Worm (Caenorhabditis elegans): ENCODE results near the gene fbxa-210.

The fbxa-210 gene

ce11 chrV:18086783-18087182 lies 38.4 kb upstream of the fbxa-210 start, which contains the start of gene slr-2:
Gene slr-2, plus strand, starts transcription at chrV:18087123.
- TF ChIP-seq lin-35 (GFP tag; optimal IDR thresholded peaks at IDR 0.05) (peak in 2 of 3 experiments; percentile 33 to 88), efl-1 (GFP tag; optimal IDR thresholded peaks at IDR 0.05) (peak; percentile 84), lin-40 (tag; optimal IDR thresholded peaks at IDR 0.05) (peak; percentile 13), Y56A3A.18 (GFP tag; IDR thresholded peaks at IDR 0.05) (no peak), ztf-18 (tag; optimal IDR thresholded peaks at IDR 0.05) (no peak), C17E4.6 (GFP tag; IDR thresholded peaks at IDR 0.05) (no peak), snpc-4 (GFP tag; optimal IDR thresholded peaks at IDR 0.05) (no peak), snpc-4 (tag; optimal IDR thresholded peaks at IDR 0.05) (no peak), lin-54 (GFP tag; optimal IDR thresholded peaks at IDR 0.05) (peak; percentile 91), F23B12.7 (tag; optimal IDR thresholded peaks at IDR 0.05; ENCODE audit: insufficient read depth) (no peak), ceh-27 (GFP tag; optimal IDR thresholded peaks at IDR 0.05) (no peak), mcd-1 (GFP tag; IDR thresholded peaks at IDR 0.05) (peak; percentile 96), mxl-1 (tag; optimal IDR thresholded peaks at IDR 0.05) (no peak), nhr-27 (tag; optimal IDR thresholded peaks at IDR 0.05) (no peak), lir-1 (GFP tag; conservative IDR thresholded peaks at IDR 0.05) (no peak), dpl-1 (GFP tag; optimal IDR thresholded peaks at IDR 0.05) (peak; percentile 69)

- TF ChIP-seq ceh-100 (GFP tag; IDR thresholded peaks at IDR 0.05) (no peak), lag-1 (GFP tag; IDR thresholded peaks at IDR 0.05) (no peak), mel-28 (tag; optimal IDR thresholded peaks at IDR 0.05; ENCODE audit: borderline replicate concordance) (no peak)
Observed at ce11 chrV:18091216-18091615, 34.0 kb upstream of the fbxa-210 start.

ce11 chrV:18093941-18094340 lies 31.2 kb upstream of the fbxa-210 start:
- TF ChIP-seq ztf-3 (GFP tag; optimal IDR thresholded peaks at IDR 0.05) = no peak
- no peak for TF ChIP-seq pha-4 (tag; optimal IDR thresholded peaks at IDR 0.05)
- TF ChIP-seq K12H6.12 (tag; optimal IDR thresholded peaks at IDR 0.05) = no peak
- TF ChIP-seq attf-5 (GFP tag; optimal IDR thresholded peaks at IDR 0.05) = no peak
- no peak for TF ChIP-seq attf-3 (GFP tag; conservative IDR thresholded peaks at IDR 0.05)
- TF ChIP-seq nfya-2 (GFP tag; IDR thresholded peaks at IDR 0.05) = no peak
- no peak for TF ChIP-seq Y53F4B.3 (GFP tag; IDR thresholded peaks at IDR 0.05)
- no peak for TF ChIP-seq T07F8.4 (tag; optimal IDR thresholded peaks at IDR 0.05)
- no peak for TF ChIP-seq ceh-27 (GFP tag; optimal IDR thresholded peaks at IDR 0.05)
- no peak for TF ChIP-seq mes-4 (tag; optimal IDR thresholded peaks at IDR 0.05)

ce11 chrV:18098387-18098786 lies 26.8 kb upstream of the fbxa-210 start, which contains the start of gene par-4:
Gene par-4, plus strand, starts transcription at chrV:18098687.
- TF ChIP-seq hmg-1.2 (GFP tag; IDR thresholded peaks at IDR 0.05) (no peak), athp-1 (tag; optimal IDR thresholded peaks at IDR 0.05) (no peak), bed-1 (GFP tag; IDR thresholded peaks at IDR 0.05) (no peak), fkh-3 (tag; optimal IDR thresholded peaks at IDR 0.05) (no peak), F52B5.7 (tag; optimal IDR thresholded peaks at IDR 0.05) (no peak), ztf-3 (GFP tag; optimal IDR thresholded peaks at IDR 0.05) (no peak), ceh-58 (GFP tag; IDR thresholded peaks at IDR 0.05) (no peak), F22D6.2 (tag; optimal IDR thresholded peaks at IDR 0.05) (no peak), nhr-80 (tag; optimal IDR thresholded peaks at IDR 0.05) (no peak), B0336.3 (GFP tag; IDR thresholded peaks at IDR 0.05) (no peak), F23B12.7 (tag; optimal IDR thresholded peaks at IDR 0.05; ENCODE audit: insufficient read depth) (no peak), Y95B8A.8 (GFP tag; IDR thresholded peaks at IDR 0.05) (no peak)
